Worm (Caenorhabditis elegans): ENCODE results near the gene F20B6.6.

F20B6.6 gene

ce11 chrX:4154784-4155183 is 47.2 kb downstream of the F20B6.6 start:
- TF ChIP-seq mab-5 (tag; optimal IDR thresholded peaks at IDR 0.05): peak; percentile 51
- TF ChIP-seq ceh-82 (tag; optimal IDR thresholded peaks at IDR 0.05): no peak
- no peak for TF ChIP-seq lin-13 (GFP tag; optimal IDR thresholded peaks at IDR 0.05)
- no peak for TF ChIP-seq nhr-77 (tag; optimal IDR thresholded peaks at IDR 0.05)
- no peak for TF ChIP-seq snpc-4 (tag; optimal IDR thresholded peaks at IDR 0.05)
- TF ChIP-seq zag-1 (tag; optimal IDR thresholded peaks at IDR 0.05): peak; percentile 50
- peak; percentile 21 for TF ChIP-seq nhr-129 (tag; optimal IDR thresholded peaks at IDR 0.05)
- TF ChIP-seq dmd-4 (tag; optimal IDR thresholded peaks at IDR 0.05): no peak
- peak; percentile 12 for TF ChIP-seq F13H6.1 (tag; optimal IDR thresholded peaks at IDR 0.05)
- peak in 1 of 2 experiments; percentile 12 for TF ChIP-seq mdl-1 (tag; optimal IDR thresholded peaks at IDR 0.05)
- TF ChIP-seq ztf-11 (tag; optimal IDR thresholded peaks at IDR 0.05): no peak
- peak; percentile 5 for TF ChIP-seq C34F6.9 (tag; optimal IDR thresholded peaks at IDR 0.05)

ce11 chrX:4153343-4153742 is 48.7 kb downstream of the F20B6.6 start, which contains the start of gene nck-1:
TSS of gene nck-1 (minus strand) at chrX:4153443.
- TF ChIP-seq peb-1 (tag; optimal IDR thresholded peaks at IDR 0.05): no peak
- no peak for TF ChIP-seq Y55F3AM.14 (GFP tag; optimal IDR thresholded peaks at IDR 0.05)
- TF ChIP-seq mdl-1 (tag; optimal IDR thresholded peaks at IDR 0.05): no peak
